Worm (Caenorhabditis elegans): ENCODE results near the gene Y17D7C.6.

DNA sequence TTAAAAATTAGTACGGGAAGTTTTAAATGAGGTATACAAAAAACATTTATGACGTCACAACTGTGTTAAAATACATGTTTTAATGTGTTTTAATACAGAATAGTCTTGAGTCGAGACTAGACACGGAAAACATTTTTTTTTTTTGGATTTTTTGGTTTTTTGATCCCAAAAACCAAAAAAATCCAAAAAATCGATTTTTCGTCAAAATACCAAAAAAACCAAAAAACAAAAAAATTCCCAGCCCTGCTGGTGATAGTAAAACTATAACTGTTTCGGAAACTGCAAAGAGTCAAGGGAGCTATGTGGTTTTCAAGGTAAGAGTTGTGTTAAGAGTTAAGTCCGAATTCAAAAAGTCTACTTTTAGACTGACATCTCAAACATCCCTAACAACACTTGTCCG is 51.5 kb downstream of the Y17D7C.6 start, which contains the start of gene F11D11.4:
- TF ChIP-seq nfya-1 (tag; optimal IDR thresholded peaks at IDR 0.05): no peak
- no peak for TF ChIP-seq sox-2 (GFP tag; IDR thresholded peaks at IDR 0.05)
- TF ChIP-seq nhr-11 (tag; optimal IDR thresholded peaks at IDR 0.05): no peak
- TF ChIP-seq zip-5 (tag; optimal IDR thresholded peaks at IDR 0.05): no peak
- TF ChIP-seq unc-55 (GFP tag; optimal IDR thresholded peaks at IDR 0.05): no peak
- no peak for TF ChIP-seq eyg-1 (tag; optimal IDR thresholded peaks at IDR 0.05)
- no peak for TF ChIP-seq hlh-15 (tag; optimal IDR thresholded peaks at IDR 0.05)
- no peak for TF ChIP-seq fkh-10 (GFP tag; optimal IDR thresholded peaks at IDR 0.05)
- no peak for TF ChIP-seq pag-3 (tag; optimal IDR thresholded peaks at IDR 0.05; ENCODE audit: borderline replicate concordance)

Data from whole organism, late embryonic.